Fruit fly (Drosophila melanogaster): Measurements from ENCODE around the gene CG44215.

dm6 chr3R:14118350-14118749 is 35.9 kb downstream of the CG44215 start, which contains the start of gene Kif19A:
- TF ChIP-seq gl (tag; optimal IDR thresholded peaks at IDR 0.05): no peak
- no peak for TF ChIP-seq Pif1A (GFP tag; optimal IDR thresholded peaks at IDR 0.05)
- no peak for TF ChIP-seq EcR (GFP tag; optimal IDR thresholded peaks at IDR 0.05)
- no peak for TF ChIP-seq CG32121 (GFP tag; IDR thresholded peaks at IDR 0.05)
- no peak for TF ChIP-seq Pif1B (GFP tag; optimal IDR thresholded peaks at IDR 0.05)
- no peak for TF ChIP-seq CG17806 (tag; optimal IDR thresholded peaks at IDR 0.05)
- TF ChIP-seq CG15710 (tag; optimal IDR thresholded peaks at IDR 0.05): no peak
- no peak for TF ChIP-seq Ets98B (GFP tag; IDR thresholded peaks at IDR 0.05)
- no peak for TF ChIP-seq CG9948 (tag; optimal IDR thresholded peaks at IDR 0.05)
- TF ChIP-seq fd96Ca (GFP tag; IDR thresholded peaks at IDR 0.05): no peak
- TF ChIP-seq D1 (tag; optimal IDR thresholded peaks at IDR 0.05): no peak
- TF ChIP-seq rn (GFP tag; IDR thresholded peaks at IDR 0.05): no peak
